Fruit fly (Drosophila melanogaster): ENCODE measurements around the gene caz.

- no peak for TF ChIP-seq Sin3A (optimal IDR thresholded peaks at IDR 0.05)
- no peak for TF ChIP-seq insv (optimal IDR thresholded peaks at IDR 0.05)
These were observed 9.2 kb upstream of the caz start for dm6 chrX:16279340-16279941.
